Worm (Caenorhabditis elegans) whole organism, L2 larva: Measurements from ENCODE around the gene Y119D3B.21.
"Not testable (repeated sequence)": the region's sequence is repeated elsewhere in the genome, so short reads cannot be mapped to it uniquely, and the experiment has no call there.

Experiments
- elt-1 ChIP-seq: fragments of 150-350 bp; optimal IDR thresholded peaks from 2 replicates; lab custom pipeline; 2014; ENCODE audit warnings: missing biosample characterization, missing genetic modification characterization
- elt-3 ChIP-seq: sonication (generic microtip); optimal IDR thresholded peaks from 2 replicates; lab custom pipeline; 2017; ENCODE audit warnings: missing biosample characterization, missing genetic modification characterization
- lin-39 ChIP-seq: fragments of 150-350 bp; optimal IDR thresholded peaks from 2 replicates; lab custom pipeline; 2014; ENCODE audit warnings: missing biosample characterization, missing genetic modification reagents, missing genetic modification characterization
- lsy-2 ChIP-seq, 2 experiments: fragments of 150-350 bp in 1 of 2; sonication (generic microtip) in 1 of 2; optimal IDR thresholded peaks; 2 replicates each; lab custom pipeline; 2014 to 2017; ENCODE audit warnings: missing biosample characterization in 2 of 2, missing genetic modification characterization in 2 of 2
- nhr-21 ChIP-seq: fragments of 150-350 bp; optimal IDR thresholded peaks from 2 replicates; lab custom pipeline; 2014; ENCODE audit warnings: missing biosample characterization, missing genetic modification characterization
- sem-4 ChIP-seq: fragments of 150-350 bp; optimal IDR thresholded peaks from 2 replicates; lab custom pipeline; 2014; ENCODE audit warnings: missing biosample characterization, missing genetic modification reagents, missing genetic modification characterization
- unc-39 ChIP-seq: fragments of 150-350 bp; optimal IDR thresholded peaks from 2 replicates; lab custom pipeline; 2014; ENCODE audit warnings: missing biosample characterization, missing genetic modification characterization
- ztf-11 ChIP-seq: sonication (generic microtip); optimal IDR thresholded peaks from 2 replicates; lab custom pipeline; 2017; ENCODE audit warnings: missing biosample characterization, missing genetic modification characterization

The Y119D3B.21 gene

DNA sequence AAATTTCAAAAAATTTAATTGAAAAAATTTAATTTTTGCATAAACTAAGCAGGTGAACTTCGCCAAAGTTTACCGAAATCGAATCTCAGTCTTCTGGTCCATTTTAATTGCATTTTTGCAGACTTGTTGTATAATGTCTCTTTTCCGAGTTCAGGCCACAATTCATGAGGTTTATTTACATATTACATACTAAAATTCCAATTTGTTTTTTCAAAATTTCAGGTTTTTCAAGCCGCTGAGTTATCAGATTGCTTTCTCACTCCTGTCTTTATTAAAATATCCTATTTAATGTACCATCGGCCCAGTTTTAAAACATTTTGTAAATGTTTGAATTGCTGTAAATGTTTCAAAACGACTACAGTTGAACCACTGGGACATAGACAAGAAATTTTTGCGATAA lies 41.7 kb downstream of the Y119D3B.21 start, which contains the start of gene fbxa-208:
Gene fbxa-208, plus strand, starts transcription at position 301 of the 400 bp plus-strand sequence.
- TF ChIP-seq nhr-21 (tag; lab: Kevin White, UChicago); lsy-2 (tag; optimal IDR thresholded peaks at IDR 0.05; lab: Kevin White, UChicago); ztf-11 (tag; lab: Kevin White, UChicago): not testable (repeated sequence)

DNA sequence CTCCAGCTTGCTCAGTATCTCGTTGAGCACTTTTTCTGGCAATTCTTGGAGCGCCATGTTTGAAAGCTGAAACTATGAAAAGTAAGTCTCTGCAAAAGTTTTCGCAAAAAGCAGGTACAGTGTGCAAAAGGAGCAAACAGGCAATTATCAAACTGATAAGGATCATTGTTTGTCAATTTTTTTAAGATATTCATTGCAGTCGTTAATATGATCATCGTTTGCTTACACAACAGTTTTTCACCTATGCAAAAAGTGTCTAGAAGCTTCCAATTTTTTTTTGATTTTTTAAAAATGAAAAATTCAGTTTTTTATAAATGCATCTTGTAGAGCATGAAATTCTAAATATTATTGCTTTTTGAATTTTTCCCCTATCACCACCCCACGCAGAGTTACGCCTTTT lies 43.6 kb downstream of the Y119D3B.21 start, which contains the start of gene fbxa-78:
Gene fbxa-78, minus strand, starts transcription at position 101 of the 400 bp plus-strand sequence.
- TF ChIP-seq lsy-2 (tag; optimal IDR thresholded peaks at IDR 0.05; lab: Kevin White, UChicago); elt-3; unc-39: not testable (repeated sequence)
- TF ChIP-seq, all 48 proteins: peak for 0; not testable (repeated sequence) for 48

DNA sequence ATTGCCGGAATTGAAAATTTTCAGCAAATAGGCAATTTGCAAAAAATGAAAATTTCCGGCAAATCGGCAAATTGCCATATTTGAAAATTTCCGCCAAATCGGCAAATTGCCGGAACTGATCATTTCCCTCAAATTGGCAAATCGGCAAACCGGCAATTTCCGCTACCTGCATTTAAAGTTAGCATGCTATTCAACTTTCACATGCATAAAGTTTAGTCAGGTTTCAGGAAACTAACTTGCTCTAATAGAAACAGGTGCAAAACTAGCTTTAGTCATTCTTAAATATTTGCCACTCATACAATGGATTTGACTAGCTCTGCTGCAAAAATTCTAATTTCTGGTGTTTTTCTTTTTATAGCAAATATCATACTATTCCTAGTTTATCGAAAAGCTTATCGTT lies 48.9 kb downstream of the Y119D3B.21 start, which contains the start of gene srz-9:
Gene srz-9, plus strand, starts transcription at position 301 of the 400 bp plus-strand sequence.
- TF ChIP-seq lin-39 (tag; lab: Kevin White, UChicago); elt-1; sem-4: not testable (repeated sequence)
